Worm (Caenorhabditis elegans) whole organism, young adult: ENCODE results near the gene frpr-3.
A peak's percentile ranks its signal among the peaks of the same experiment; 100 is the strongest.

Experiments
- B0019.2 ChIP-seq: fragments of 200-800 bp; sonication (Bioruptor generic); conservative IDR thresholded peaks from 2 replicates; pipeline ENCODE4 v1.3.6; 2022; ENCODE audit warnings: missing genetic modification reagents, missing genetic modification characterization, missing compliant biosample characterization
- D2030.7 ChIP-seq: fragments of 200-800 bp; sonication (Bioruptor generic); IDR thresholded peaks from 2 replicates; pipeline ENCODE4 v1.3.6; 2022; ENCODE audit warnings: missing genetic modification reagents, missing genetic modification characterization, missing compliant biosample characterization
- F10E7.11 ChIP-seq: sonication (generic microtip); optimal IDR thresholded peaks from 2 replicates; lab custom pipeline; 2017; ENCODE audit warnings: mild to moderate bottlenecking, missing genetic modification characterization, moderate library complexity, missing compliant biosample characterization
- F23B12.7 ChIP-seq: sonication (generic microtip); optimal IDR thresholded peaks from 2 replicates; lab custom pipeline; 2017; ENCODE audit warnings: missing genetic modification characterization, mild to moderate bottlenecking, missing compliant biosample characterization, antibody characterized with exemption, moderate library complexity; ENCODE audit not compliant: insufficient read depth
- F49E8.2 ChIP-seq: sonication (generic microtip); optimal IDR thresholded peaks from 3 replicates; lab custom pipeline; 2017; ENCODE audit warnings: missing genetic modification characterization, mild to moderate bottlenecking, missing compliant biosample characterization, antibody characterized with exemption, moderate library complexity; ENCODE audit not compliant: insufficient read depth
- F57C9.4 ChIP-seq: sonication (generic microtip); optimal IDR thresholded peaks from 2 replicates; lab custom pipeline; 2017; ENCODE audit warnings: mild to moderate bottlenecking, missing genetic modification characterization, missing compliant biosample characterization
- K12H6.12 ChIP-seq: fragments of 200-800 bp; sonication (Bioruptor generic); optimal IDR thresholded peaks from 2 replicates; lab custom pipeline; 2018; ENCODE audit warnings: mild to moderate bottlenecking, missing genetic modification characterization, missing compliant biosample characterization
- T26A5.8 ChIP-seq: sonication (generic microtip); optimal IDR thresholded peaks from 2 replicates; lab custom pipeline; 2016; ENCODE audit warnings: missing genetic modification characterization, missing compliant biosample characterization
- Y53F4B.3 ChIP-seq: fragments of 200-800 bp; sonication (Bioruptor generic); IDR thresholded peaks from 2 replicates; pipeline ENCODE4 v1.3.6; 2022; ENCODE audit warnings: missing genetic modification reagents, missing genetic modification characterization, missing compliant biosample characterization
- Y79H2A.3 ChIP-seq: fragments of 200-800 bp; sonication (Bioruptor generic); conservative IDR thresholded peaks from 2 replicates; pipeline ENCODE4 v1.3.6; 2022; ENCODE audit warnings: missing genetic modification reagents, missing genetic modification characterization, missing compliant biosample characterization
- Y95B8A.8 ChIP-seq: fragments of 200-800 bp; sonication (Bioruptor generic); IDR thresholded peaks from 2 replicates; pipeline ENCODE4 v1.3.6; 2022; ENCODE audit warnings: missing genetic modification reagents, missing genetic modification characterization, missing compliant biosample characterization
- aptf-2 ChIP-seq: fragments of 200-800 bp; sonication (Bioruptor generic); conservative IDR thresholded peaks from 2 replicates; pipeline ENCODE4 v1.3.6; 2022; ENCODE audit warnings: missing genetic modification reagents, missing genetic modification characterization, missing compliant biosample characterization
- aptf-3 ChIP-seq: fragments of 200-800 bp; sonication (Bioruptor generic); IDR thresholded peaks from 2 replicates; pipeline ENCODE4 v1.3.6; 2022; ENCODE audit warnings: missing genetic modification characterization, missing compliant biosample characterization
- attf-6 ChIP-seq: fragments of 200-800 bp; sonication (Bioruptor generic); IDR thresholded peaks from 2 replicates; pipeline ENCODE4 v1.3.6; 2022; ENCODE audit warnings: missing genetic modification reagents, missing genetic modification characterization, missing compliant biosample characterization
- bed-2 ChIP-seq: fragments of 200-800 bp; sonication (Bioruptor generic); IDR thresholded peaks from 2 replicates; pipeline ENCODE4 v1.3.6; 2022; ENCODE audit warnings: missing genetic modification reagents, missing genetic modification characterization, missing compliant biosample characterization
- ccch-3 ChIP-seq: fragments of 200-800 bp; sonication (Bioruptor generic); optimal IDR thresholded peaks from 2 replicates; lab custom pipeline; 2018; ENCODE audit warnings: mild to moderate bottlenecking, missing genetic modification characterization, missing compliant biosample characterization
- cebp-2 ChIP-seq: fragments of 200-800 bp; sonication (Bioruptor generic); IDR thresholded peaks from 2 replicates; pipeline ENCODE4 v1.3.6; 2022; ENCODE audit warnings: missing genetic modification characterization, missing compliant biosample characterization
- ceh-40 ChIP-seq: fragments of 200-800 bp; sonication (Bioruptor generic); IDR thresholded peaks from 2 replicates; pipeline ENCODE4 v1.3.6; 2022; ENCODE audit warnings: missing genetic modification characterization, missing compliant biosample characterization
- ceh-91 ChIP-seq: fragments of 200-800 bp; sonication (Bioruptor generic); IDR thresholded peaks from 2 replicates; pipeline ENCODE4 v1.3.6; 2022; ENCODE audit warnings: missing genetic modification reagents, missing genetic modification characterization, missing compliant biosample characterization
- die-1 ChIP-seq: sonication (generic microtip); optimal IDR thresholded peaks from 2 replicates; lab custom pipeline; 2016; ENCODE audit warnings: missing genotype, mild to moderate bottlenecking, missing genetic modification characterization, missing compliant biosample characterization
- dox-1 ChIP-seq: fragments of 200-800 bp; sonication (Bioruptor generic); IDR thresholded peaks from 2 replicates; pipeline ENCODE4 v1.3.6; 2022; ENCODE audit warnings: missing genetic modification reagents, missing genetic modification characterization, missing compliant biosample characterization
- dpl-1 ChIP-seq: fragments of 150-350 bp; optimal IDR thresholded peaks from 2 replicates; lab custom pipeline; 2014; ENCODE audit warnings: missing biosample characterization, missing genetic modification reagents, missing genetic modification characterization
- ekl-4 ChIP-seq: fragments of 200-800 bp; sonication (Bioruptor generic); IDR thresholded peaks from 2 replicates; pipeline ENCODE4 v1.3.6; 2022; ENCODE audit warnings: missing genetic modification reagents, missing genetic modification characterization, missing compliant biosample characterization
- ets-4 ChIP-seq: fragments of 200-800 bp; sonication (Bioruptor generic); optimal IDR thresholded peaks from 2 replicates; lab custom pipeline; 2018; ENCODE audit warnings: mild to moderate bottlenecking, missing genetic modification characterization, missing compliant biosample characterization
- hlh-12 ChIP-seq: sonication (generic microtip); optimal IDR thresholded peaks from 2 replicates; lab custom pipeline; 2016; ENCODE audit warnings: missing genetic modification characterization, missing compliant biosample characterization
- hrde-1 ChIP-seq: sonication (generic microtip); optimal IDR thresholded peaks from 2 replicates; lab custom pipeline; 2016; ENCODE audit warnings: missing genetic modification characterization, mild to moderate bottlenecking, missing compliant biosample characterization, moderate library complexity, missing genotype, missing genetic modification reagents, borderline replicate concordance
- lin-40 ChIP-seq: sonication (generic microtip); optimal IDR thresholded peaks from 2 replicates; lab custom pipeline; 2016; ENCODE audit warnings: missing genetic modification characterization, mild to moderate bottlenecking, missing compliant biosample characterization, missing genotype, missing genetic modification reagents
- lsy-27 ChIP-seq: sonication (generic microtip); optimal IDR thresholded peaks from 2 replicates; lab custom pipeline; 2017; ENCODE audit warnings: missing genetic modification characterization, mild to moderate bottlenecking, missing compliant biosample characterization, antibody characterized with exemption, missing genotype, borderline replicate concordance; ENCODE audit not compliant: insufficient read depth
- madf-10 ChIP-seq: sonication (generic microtip); optimal IDR thresholded peaks from 2 replicates; lab custom pipeline; 2016; ENCODE audit warnings: mild to moderate bottlenecking, missing genetic modification characterization, missing compliant biosample characterization
- madf-8 ChIP-seq: fragments of 200-800 bp; sonication (Bioruptor generic); conservative IDR thresholded peaks from 2 replicates; pipeline ENCODE4 v1.3.6; 2022; ENCODE audit warnings: missing genetic modification reagents, missing genetic modification characterization, missing compliant biosample characterization
- mcd-1 ChIP-seq: fragments of 200-800 bp; sonication (Bioruptor generic); IDR thresholded peaks from 2 replicates; pipeline ENCODE4 v1.3.6; 2022; ENCODE audit warnings: missing genetic modification reagents, missing genetic modification characterization, missing compliant biosample characterization
- mel-28 ChIP-seq: sonication (generic microtip); optimal IDR thresholded peaks from 2 replicates; lab custom pipeline; 2016; ENCODE audit warnings: borderline replicate concordance, mild to moderate bottlenecking, missing genetic modification characterization, missing compliant biosample characterization
- mxl-1 ChIP-seq: sonication (generic microtip); optimal IDR thresholded peaks from 2 replicates; lab custom pipeline; 2016; ENCODE audit warnings: missing genetic modification characterization, missing compliant biosample characterization
- nfya-1 ChIP-seq: sonication (generic microtip); optimal IDR thresholded peaks from 2 replicates; lab custom pipeline; 2017; ENCODE audit warnings: antibody characterized with exemption, missing compliant biosample characterization, missing genetic modification characterization, borderline replicate concordance; ENCODE audit not compliant: insufficient read depth
- pbrm-1 ChIP-seq: fragments of 200-800 bp; sonication (Bioruptor generic); IDR thresholded peaks from 2 replicates; pipeline ENCODE4 v1.3.6; 2022; ENCODE audit warnings: missing genetic modification reagents, missing genetic modification characterization, missing compliant biosample characterization
- pha-4 ChIP-seq: fragments of 150-350 bp; sonication (generic microtip); optimal IDR thresholded peaks from 2 replicates; lab custom pipeline; 2014; ENCODE audit warnings: missing biosample characterization, missing genetic modification reagents, missing genetic modification characterization
- rec-8 ChIP-seq, 2 experiments: sonication (generic microtip); optimal IDR thresholded peaks; 2 replicates each; lab custom pipeline; 2016; ENCODE audit warnings: mild to moderate bottlenecking in 2 of 2, missing genetic modification characterization in 2 of 2, missing genetic modification reagents in 2 of 2, missing genotype in 2 of 2, missing biosample characterization in 1 of 2, missing compliant biosample characterization in 1 of 2, moderate library complexity in 1 of 2
- sdz-38 ChIP-seq: sonication (generic microtip); optimal IDR thresholded peaks from 2 replicates; lab custom pipeline; 2016; ENCODE audit warnings: missing genotype, missing genetic modification characterization, missing compliant biosample characterization
- snpc-1.3 ChIP-seq: sonication (generic microtip); optimal IDR thresholded peaks from 2 replicates; lab custom pipeline; 2017; ENCODE audit warnings: missing genetic modification characterization, mild to moderate bottlenecking, missing compliant biosample characterization, antibody characterized with exemption, moderate library complexity, missing genotype, missing genetic modification reagents; ENCODE audit not compliant: insufficient read depth
- snpc-3.4 ChIP-seq: sonication (generic microtip); optimal IDR thresholded peaks from 2 replicates; lab custom pipeline; 2017; ENCODE audit warnings: missing genetic modification characterization, mild to moderate bottlenecking, missing compliant biosample characterization, antibody characterized with exemption, moderate library complexity, missing genotype, missing genetic modification reagents
- snpc-4 ChIP-seq, 5 experiments: fragments of 150-350 bp in 1 of 5; sonication (generic microtip) in 4 of 5; optimal IDR thresholded peaks; 2 replicates each; lab custom pipeline; 2014 to 2018; ENCODE audit warnings: missing genetic modification characterization in 5 of 5, missing biosample characterization in 3 of 5, antibody characterized with exemption in 2 of 5, mild to moderate bottlenecking in 2 of 5, missing compliant biosample characterization in 2 of 5, missing genotype in 2 of 5, moderate library complexity in 2 of 5, missing genetic modification reagents in 1 of 5
- unc-130 ChIP-seq: sonication (generic microtip); optimal IDR thresholded peaks from 2 replicates; lab custom pipeline; 2016; ENCODE audit warnings: missing genetic modification reagents, missing genetic modification characterization, missing compliant biosample characterization
- zfh-2 ChIP-seq: fragments of 200-800 bp; sonication (Bioruptor generic); conservative IDR thresholded peaks from 2 replicates; pipeline ENCODE4 v1.3.6; 2022; ENCODE audit warnings: missing genetic modification reagents, missing genetic modification characterization, missing compliant biosample characterization
- ztf-3 ChIP-seq: fragments of 200-800 bp; sonication (Bioruptor generic); optimal IDR thresholded peaks from 2 replicates; lab custom pipeline; 2018; ENCODE audit warnings: mild to moderate bottlenecking, missing genetic modification characterization, missing compliant biosample characterization
- ztf-6 ChIP-seq: fragments of 200-800 bp; sonication (Bioruptor generic); IDR thresholded peaks from 2 replicates; pipeline ENCODE4 v1.3.6; 2022; ENCODE audit warnings: missing genetic modification reagents, missing genetic modification characterization, missing compliant biosample characterization

The frpr-3 gene

DNA sequence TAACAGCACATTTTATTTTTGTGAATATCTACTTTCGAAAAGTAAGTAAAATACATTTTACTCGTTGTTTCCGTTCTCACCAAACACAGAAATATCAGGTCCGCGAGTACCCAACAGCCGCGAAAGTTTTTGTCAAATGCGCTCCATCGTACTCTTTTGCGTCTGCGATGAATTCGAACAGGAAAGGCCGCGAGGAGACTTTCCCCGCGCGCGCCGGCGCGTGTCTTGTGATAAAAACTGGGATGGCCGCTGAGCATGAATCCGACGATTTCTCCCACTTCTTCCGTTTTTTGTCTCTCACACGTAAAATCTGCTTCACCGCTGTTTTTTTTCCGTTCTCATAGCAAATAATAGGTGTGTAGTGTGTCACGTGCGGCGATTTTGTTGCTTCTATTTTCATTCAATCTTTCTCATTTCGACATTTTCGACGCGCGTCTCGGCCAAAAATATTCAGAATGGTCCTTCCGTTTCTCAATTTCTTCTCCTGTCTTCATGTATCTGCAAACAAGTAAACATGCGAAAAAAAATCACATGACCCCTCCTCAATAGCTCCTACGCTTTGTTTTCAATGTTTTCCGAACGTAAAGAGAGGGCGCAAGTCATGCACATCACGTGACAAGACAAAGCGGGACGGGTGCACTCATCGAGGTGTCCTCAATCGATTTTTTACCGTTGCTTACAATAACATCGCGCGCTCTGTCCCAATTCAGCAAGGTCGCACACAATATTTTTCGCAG lies 33.2 kb downstream of the frpr-3 start, which contains the start of gene uvs-1:
TSS of gene uvs-1 (minus strand) at position 145 of the 737 bp plus-strand sequence.
- TF ChIP-seq ccch-3 (GFP tag; lab: Kevin White, UChicago) (no peak), D2030.7 (GFP tag; lab: Robert Waterston, UW) (peak; percentile 68), sdz-38 (no peak), rec-8 (tag; optimal IDR thresholded peaks at IDR 0.05; lab: Kevin White, UChicago) (no peak), lin-40 (no peak), dpl-1 (GFP tag; lab: Kevin White, UChicago) (peak; percentile 51), K12H6.12 (tag; lab: Kevin White, UChicago) (peak; percentile 67), F23B12.7 (tag; lab: Kevin White, UChicago) (no peak), T26A5.8 (tag; lab: Kevin White, UChicago) (no peak), aptf-2 (GFP tag; lab: Robert Waterston, UW) (no peak), cebp-2 (GFP tag; lab: Robert Waterston, UW) (no peak), snpc-3.4 (tag; lab: Kevin White, UChicago) (no peak), ztf-6 (GFP tag; lab: Robert Waterston, UW) (no peak), snpc-4 (GFP tag; optimal IDR thresholded peaks at IDR 0.05; lab: Kevin White, UChicago) (no peak), snpc-4 (tag; optimal IDR thresholded peaks at IDR 0.05; lab: Kevin White, UChicago) (no peak), ztf-3 (GFP tag; lab: Kevin White, UChicago) (no peak), die-1 (tag; lab: Kevin White, UChicago) (no peak), bed-2 (GFP tag; lab: Robert Waterston, UW) (no peak), unc-130 (GFP tag; lab: Kevin White, UChicago) (no peak), hlh-12 (tag; lab: Kevin White, UChicago) (no peak), B0019.2 (GFP tag; lab: Robert Waterston, UW) (no peak), F10E7.11 (tag; lab: Kevin White, UChicago) (no peak), aptf-3 (GFP tag; lab: Robert Waterston, UW) (no peak), mxl-1 (no peak), madf-10 (tag; lab: Kevin White, UChicago) (peak; percentile 36), attf-6 (GFP tag; lab: Robert Waterston, UW) (peak; percentile 52; the same call in 1 of the 2 replicates), zfh-2 (GFP tag; lab: Robert Waterston, UW) (no peak; the same call in none of the 2 replicates), dox-1 (peak; percentile 73; the same call in 1 of the 2 replicates), hrde-1 (tag; lab: Kevin White, UChicago) (no peak), mel-28 (tag; lab: Kevin White, UChicago) (no peak), madf-8 (GFP tag; lab: Robert Waterston, UW) (peak; percentile 83), mcd-1 (GFP tag; lab: Robert Waterston, UW) (peak; percentile 83), ceh-91 (GFP tag; lab: Robert Waterston, UW) (peak; percentile 71), snpc-1.3 (tag; lab: Kevin White, UChicago) (no peak), nfya-1 (tag; lab: Kevin White, UChicago) (no peak), F49E8.2 (tag; lab: Kevin White, UChicago) (no peak), pbrm-1 (GFP tag; lab: Robert Waterston, UW) (0 out of 2 replicates have a peak, but pooled peaks have one; percentile 42), Y79H2A.3 (GFP tag; lab: Robert Waterston, UW) (no peak), lsy-27 (tag; lab: Kevin White, UChicago) (no peak), ekl-4 (GFP tag; lab: Robert Waterston, UW) (no peak), ceh-40 (no peak), Y53F4B.3 (GFP tag; lab: Robert Waterston, UW) (no peak), F57C9.4 (tag; lab: Kevin White, UChicago) (no peak), pha-4 (no peak), Y95B8A.8 (GFP tag; lab: Robert Waterston, UW) (no peak), ets-4 (GFP tag; lab: Kevin White, UChicago) (no peak)
